Fruit fly (Drosophila melanogaster): ENCODE measurements around the gene CG14995.

The CG14995 gene

dm6 chr3L:4070221-4070995 is 32.6 kb downstream of the CG14995 start (continued):
- peak; percentile 97 for TF ChIP-seq topi (GFP tag; optimal IDR thresholded peaks at IDR 0.05)
- TF ChIP-seq CG11902 (GFP tag; optimal IDR thresholded peaks at IDR 0.05), result peak; percentile 99
- peak; percentile 99 for TF ChIP-seq CG15336 (GFP tag; IDR thresholded peaks at IDR 0.05)
- TF ChIP-seq achi (GFP tag; optimal IDR thresholded peaks at IDR 0.05), result peak; percentile 98
- TF ChIP-seq pdm3 (GFP tag; optimal IDR thresholded peaks at IDR 0.05), result peak; percentile 99
- peak; percentile 97 for TF ChIP-seq vri (GFP tag; optimal IDR thresholded peaks at IDR 0.05)
- peak; percentile 97 for TF ChIP-seq CG4318 (GFP tag; optimal IDR thresholded peaks at IDR 0.05)
- TF ChIP-seq Gug (GFP tag; IDR thresholded peaks at IDR 0.05), result peak; percentile 99
- TF ChIP-seq CG32006 (GFP tag; optimal IDR thresholded peaks at IDR 0.05), result peak; percentile 99
- TF ChIP-seq dac (GFP tag; optimal IDR thresholded peaks at IDR 0.05), result peak; percentile 97
- TF ChIP-seq CG11762 (GFP tag; optimal IDR thresholded peaks at IDR 0.05; ENCODE audit: insufficient read depth), result peak; percentile 98
- TF ChIP-seq Met (GFP tag; optimal IDR thresholded peaks at IDR 0.05), result peak; percentile 98
- peak; percentile 99 for TF ChIP-seq CG6792 (GFP tag; optimal IDR thresholded peaks at IDR 0.05)
- TF ChIP-seq Eip78C (GFP tag), result peak; percentile 99
- peak; percentile 98 for TF ChIP-seq Ets21C (GFP tag; optimal IDR thresholded peaks at IDR 0.05)
- peak; percentile 98 for TF ChIP-seq CG3032 (tag; optimal IDR thresholded peaks at IDR 0.05)
- TF ChIP-seq CG1621 (tag; optimal IDR thresholded peaks at IDR 0.05), result peak; percentile 97

DNA sequence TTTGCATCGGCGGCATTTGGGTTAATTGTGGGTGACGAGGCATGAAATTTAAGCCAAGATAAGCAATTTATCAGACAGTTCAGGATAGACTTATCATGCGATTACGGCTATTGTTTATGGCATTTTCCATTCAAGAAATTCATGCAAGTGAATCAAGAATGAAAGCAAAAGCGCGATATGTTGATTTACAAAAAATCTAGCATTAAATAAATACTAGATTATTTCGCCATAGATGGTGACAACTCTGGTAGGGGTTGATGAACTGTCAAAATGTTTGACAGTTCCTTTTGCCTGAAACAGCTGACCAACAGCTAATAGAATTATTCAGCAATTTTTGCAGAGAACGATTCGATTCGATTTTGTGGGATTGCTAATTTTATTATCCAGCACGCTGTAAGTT is 34.0 kb downstream of the CG14995 start, which contains the start of gene CG32259:
TSS of gene CG32259 (plus strand) at position 301 of the 400 bp plus-strand sequence.
- TF ChIP-seq vri (GFP tag; optimal IDR thresholded peaks at IDR 0.05), result peak; percentile 27
- TF ChIP-seq Sox15 (GFP tag; optimal IDR thresholded peaks at IDR 0.05), result no peak

DNA sequence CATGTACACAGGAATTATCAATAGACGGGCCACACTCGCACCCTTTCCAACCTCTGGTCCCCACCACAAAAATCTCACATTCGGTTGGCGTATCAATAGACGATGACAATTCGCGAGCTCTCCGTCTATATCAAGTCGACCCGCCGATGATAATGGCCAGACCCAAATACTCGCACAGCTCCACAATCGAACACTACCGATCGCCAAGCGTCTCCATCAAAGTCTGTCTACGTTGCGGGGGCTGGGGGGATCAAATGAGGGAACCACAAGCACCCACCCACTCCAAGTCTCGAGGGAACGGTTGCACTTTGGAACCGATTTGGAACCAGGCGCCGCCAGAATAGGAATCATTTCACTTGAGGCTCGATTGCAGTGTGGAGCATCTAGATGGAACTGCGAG is 34.7 kb downstream of the CG14995 start:
- no peak for TF ChIP-seq CG8632 (GFP tag; optimal IDR thresholded peaks at IDR 0.05)
- peak; percentile 57; the same call in 2 of the 3 replicates for TF ChIP-seq eg (GFP tag; IDR thresholded peaks at IDR 0.05)
- TF ChIP-seq CG6792 (GFP tag; optimal IDR thresholded peaks at IDR 0.05), result no peak
- no peak for TF ChIP-seq CG6808 (GFP tag; optimal IDR thresholded peaks at IDR 0.05)
- no peak for TF ChIP-seq CG31627 (GFP tag; optimal IDR thresholded peaks at IDR 0.05)
- no peak for TF ChIP-seq Ets96B (tag; optimal IDR thresholded peaks at IDR 0.05)
- no peak for TF ChIP-seq Sox14 (GFP tag; optimal IDR thresholded peaks at IDR 0.05)
- TF ChIP-seq acj6 (GFP tag; optimal IDR thresholded peaks at IDR 0.05), result no peak
- TF ChIP-seq Eip93F (GFP tag; optimal IDR thresholded peaks at IDR 0.05), result no peak
- peak; percentile 70 for TF ChIP-seq CG6276 (GFP tag; optimal IDR thresholded peaks at IDR 0.05)
- TF ChIP-seq Gug (GFP tag; IDR thresholded peaks at IDR 0.05), result no peak
- 0 out of 3 replicates have a peak, but pooled peaks have one; percentile 33 for TF ChIP-seq CG8119 (GFP tag; IDR thresholded peaks at IDR 0.05)
- TF ChIP-seq spab (GFP tag; optimal IDR thresholded peaks at IDR 0.05), result no peak
- peak; percentile 33 for TF ChIP-seq Lpt (GFP tag; optimal IDR thresholded peaks at IDR 0.05)
- no peak for TF ChIP-seq Sox15 (GFP tag; optimal IDR thresholded peaks at IDR 0.05)
- TF ChIP-seq cyc (GFP tag; optimal IDR thresholded peaks at IDR 0.05), result no peak
- no peak for TF ChIP-seq CG10631 (GFP tag; optimal IDR thresholded peaks at IDR 0.05)
- TF ChIP-seq CG15336 (GFP tag; IDR thresholded peaks at IDR 0.05), result peak; percentile 44; the same call in 1 of the 2 replicates
- no peak for TF ChIP-seq CG7368 (GFP tag; optimal IDR thresholded peaks at IDR 0.05)
- TF ChIP-seq esn (GFP tag; optimal IDR thresholded peaks at IDR 0.05), result no peak
- TF ChIP-seq Sox102F (GFP tag; optimal IDR thresholded peaks at IDR 0.05), result no peak
- TF ChIP-seq CG1621 (tag; optimal IDR thresholded peaks at IDR 0.05), result no peak
- peak; percentile 50 for TF ChIP-seq CG16779 (tag; optimal IDR thresholded peaks at IDR 0.05)
- TF ChIP-seq OdsH (GFP tag; optimal IDR thresholded peaks at IDR 0.05), result no peak
- no peak for TF ChIP-seq topi (GFP tag; optimal IDR thresholded peaks at IDR 0.05)
- no peak for TF ChIP-seq pdm3 (GFP tag; optimal IDR thresholded peaks at IDR 0.05)
- TF ChIP-seq CG32006 (GFP tag; optimal IDR thresholded peaks at IDR 0.05), result no peak
- TF ChIP-seq CG6163 (GFP tag; IDR thresholded peaks at IDR 0.05), result 0 out of 3 replicates have a peak, but pooled peaks have one; percentile 16
- TF ChIP-seq dac (GFP tag; optimal IDR thresholded peaks at IDR 0.05), result peak; percentile 6
- no peak for TF ChIP-seq CG11294 (GFP tag; IDR thresholded peaks at IDR 0.05)
- TF ChIP-seq Hr38 (GFP tag; optimal IDR thresholded peaks at IDR 0.05), result no peak
- no peak for TF ChIP-seq fd85E (GFP tag; optimal IDR thresholded peaks at IDR 0.05)
- TF ChIP-seq CG10669 (GFP tag; optimal IDR thresholded peaks at IDR 0.05), result no peak
- peak; percentile 83 for TF ChIP-seq svp (GFP tag)
- no peak for TF ChIP-seq Smox (GFP tag; optimal IDR thresholded peaks at IDR 0.05)
